Fruit fly (Drosophila melanogaster) whole organism, pupa: ENCODE results near the gene CCHa2.

Experiments used
- CG10348 ChIP-seq: fragments of 200-800 bp; sonication (Bioruptor generic); IDR thresholded peaks from 2 replicates; pipeline ENCODE4 v1.3.6; 2022; ENCODE audit warnings: missing biosample characterization, missing genetic modification characterization
- CG12605 ChIP-seq: fragments of 200-800 bp; sonication (Bioruptor generic); IDR thresholded peaks from 2 replicates; pipeline ENCODE4 v1.3.6; 2022; ENCODE audit warnings: missing biosample characterization, missing genetic modification characterization
- CG13204 ChIP-seq: fragments of 200-800 bp; sonication (Bioruptor generic); optimal IDR thresholded peaks from 2 replicates; lab custom pipeline; 2018; ENCODE audit warnings: missing biosample characterization, mild to moderate bottlenecking, missing genetic modification characterization, moderate library complexity
- CG14655 ChIP-seq: fragments of 200-800 bp; sonication (Bioruptor generic); optimal IDR thresholded peaks from 3 replicates; lab custom pipeline; 2017; ENCODE audit warnings: mild to moderate bottlenecking, missing biosample characterization, missing genetic modification reagents, missing genetic modification characterization
- CG15710 ChIP-seq: fragments of 200-800 bp; sonication (Bioruptor generic); optimal IDR thresholded peaks from 2 replicates; lab custom pipeline; 2018; ENCODE audit warnings: missing biosample characterization, mild to moderate bottlenecking, missing genetic modification characterization, moderate library complexity
- CG17806 ChIP-seq: fragments of 200-800 bp; sonication (Bioruptor generic); optimal IDR thresholded peaks from 2 replicates; lab custom pipeline; 2018; ENCODE audit warnings: missing biosample characterization, mild to moderate bottlenecking, missing genetic modification characterization, moderate library complexity
- CG32121 ChIP-seq: fragments of 200-800 bp; sonication (Bioruptor generic); IDR thresholded peaks from 2 replicates; pipeline ENCODE4 v1.3.6; 2022; ENCODE audit warnings: missing biosample characterization, missing genetic modification characterization
- CG34367 ChIP-seq: fragments of 200-800 bp; sonication (Bioruptor generic); optimal IDR thresholded peaks from 2 replicates; lab custom pipeline; 2018; ENCODE audit warnings: missing biosample characterization, mild to moderate bottlenecking, missing genetic modification characterization
- CG4496 ChIP-seq: fragments of 200-800 bp; sonication (Bioruptor generic); IDR thresholded peaks from 3 replicates; pipeline ENCODE4 v1.3.6; 2022; ENCODE audit warnings: missing biosample characterization, missing genetic modification characterization
- CG8159 ChIP-seq: fragments of 200-800 bp; sonication (Bioruptor generic); optimal IDR thresholded peaks from 3 replicates; lab custom pipeline; 2018; ENCODE audit warnings: missing biosample characterization, mild to moderate bottlenecking, missing genetic modification characterization, moderate library complexity
- CG8301 ChIP-seq: fragments of 200-800 bp; sonication (Bioruptor generic); optimal IDR thresholded peaks from 2 replicates; lab custom pipeline; 2018; ENCODE audit warnings: missing biosample characterization, mild to moderate bottlenecking, missing genetic modification characterization
- CG9948 ChIP-seq: fragments of 200-800 bp; sonication (Bioruptor generic); optimal IDR thresholded peaks from 2 replicates; lab custom pipeline; 2018; ENCODE audit warnings: missing biosample characterization, mild to moderate bottlenecking, missing genetic modification characterization, moderate library complexity
- D1 ChIP-seq: fragments of 200-800 bp; sonication (Bioruptor generic); optimal IDR thresholded peaks from 2 replicates; lab custom pipeline; 2018; ENCODE audit warnings: missing biosample characterization, mild to moderate bottlenecking, missing genetic modification characterization, moderate library complexity
- EcR ChIP-seq: fragments of 200-800 bp; sonication (Bioruptor generic); optimal IDR thresholded peaks from 3 replicates; lab custom pipeline; 2019; ENCODE audit warnings: missing biosample characterization, missing genetic modification characterization, mild to moderate bottlenecking, moderate library complexity, missing genetic modification reagents
- Ets98B ChIP-seq: fragments of 200-800 bp; sonication (Bioruptor generic); IDR thresholded peaks from 2 replicates; pipeline ENCODE4 v1.3.6; 2022; ENCODE audit warnings: missing biosample characterization, missing genetic modification characterization
- Pif1A ChIP-seq: fragments of 200-800 bp; sonication (Bioruptor generic); optimal IDR thresholded peaks from 3 replicates; lab custom pipeline; 2016; ENCODE audit warnings: missing biosample characterization, missing genetic modification characterization
- Pif1B ChIP-seq: fragments of 200-800 bp; sonication (Bioruptor generic); optimal IDR thresholded peaks from 3 replicates; lab custom pipeline; 2016; ENCODE audit warnings: missing biosample characterization, missing genetic modification characterization
- Snoo ChIP-seq: fragments of 200-800 bp; sonication (Bioruptor generic); optimal IDR thresholded peaks from 3 replicates; lab custom pipeline; 2017; ENCODE audit warnings: missing biosample characterization, mild to moderate bottlenecking, missing genetic modification characterization, inconsistent platforms
- fd96Ca ChIP-seq: fragments of 200-800 bp; sonication (Bioruptor generic); IDR thresholded peaks from 3 replicates; pipeline ENCODE4 v1.3.6; 2022; ENCODE audit warnings: missing biosample characterization, missing genetic modification characterization
- gl ChIP-seq: fragments of 200-800 bp; sonication (Bioruptor generic); optimal IDR thresholded peaks from 2 replicates; lab custom pipeline; 2018; ENCODE audit warnings: missing biosample characterization, mild to moderate bottlenecking, missing genetic modification characterization
- rn ChIP-seq: fragments of 200-800 bp; sonication (Bioruptor generic); IDR thresholded peaks from 2 replicates; pipeline ENCODE4 v1.3.6; 2022; ENCODE audit warnings: missing biosample characterization, missing genetic modification characterization

CCHa2 gene

DNA sequence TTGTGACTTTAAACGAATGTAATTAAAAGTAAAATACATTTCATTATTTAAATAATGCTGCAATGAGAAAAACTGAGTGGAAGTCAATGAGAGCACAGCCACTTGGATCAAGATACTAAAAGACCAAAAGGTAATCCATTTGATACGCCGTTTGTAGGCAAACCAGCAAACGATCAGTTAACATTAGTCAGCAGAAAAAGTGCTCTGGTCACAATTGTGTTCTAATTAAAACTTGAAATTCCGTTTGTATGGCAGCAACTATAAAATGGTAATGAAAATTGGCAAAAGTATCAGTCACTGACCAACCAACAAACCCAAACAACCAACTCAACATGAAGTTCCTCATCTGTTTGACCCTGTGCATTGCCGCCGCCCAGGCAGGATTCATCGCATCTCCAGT is 2.5 kb upstream of the CCHa2 start, which contains the start of gene CG14377:
Gene CG14377 (plus strand): TSS at position 301 of the 400 bp plus-strand sequence.
- TF ChIP-seq fd96Ca (GFP tag; lab: Robert Waterston, UW) (no peak), CG15710 (tag; lab: Kevin White, UChicago) (no peak), CG8301 (tag; lab: Kevin White, UChicago) (no peak), CG12605 (GFP tag; lab: Robert Waterston, UW) (no peak)

dm6 chr3R:13397040-13397439 is 2.0 kb upstream of the CCHa2 start, which contains the start of gene CG14374:
Gene CG14374 (minus strand): TSS chr3R:13397140.
- no peak for TF ChIP-seq CG13204 (GFP tag; lab: Kevin White, UChicago)
- no peak for TF ChIP-seq gl (tag; lab: Kevin White, UChicago)
- TF ChIP-seq CG4496 (GFP tag; lab: Robert Waterston, UW), result no peak
- no peak for TF ChIP-seq Ets98B (GFP tag; lab: Robert Waterston, UW)
- TF ChIP-seq fd96Ca (GFP tag; lab: Robert Waterston, UW), result no peak
- no peak for TF ChIP-seq rn (GFP tag; lab: Robert Waterston, UW)
- TF ChIP-seq CG10348 (GFP tag; lab: Robert Waterston, UW), result no peak
- TF ChIP-seq CG8159 (tag; lab: Kevin White, UChicago), result no peak
- no peak for TF ChIP-seq CG34367
- no peak for TF ChIP-seq Pif1B
- TF ChIP-seq EcR, result no peak
- no peak for TF ChIP-seq CG8301 (tag; lab: Kevin White, UChicago)
- no peak for TF ChIP-seq CG9948

- TF ChIP-seq CG8301 (tag; lab: Kevin White, UChicago) (no peak), Pif1A (no peak), rn (GFP tag; lab: Robert Waterston, UW) (no peak), EcR (no peak), CG8159 (tag; lab: Kevin White, UChicago) (no peak), CG13204 (GFP tag; lab: Kevin White, UChicago) (no peak)
These were observed 2.0 kb downstream of the CCHa2 start for dm6 chr3R:13393009-13393408.

DNA sequence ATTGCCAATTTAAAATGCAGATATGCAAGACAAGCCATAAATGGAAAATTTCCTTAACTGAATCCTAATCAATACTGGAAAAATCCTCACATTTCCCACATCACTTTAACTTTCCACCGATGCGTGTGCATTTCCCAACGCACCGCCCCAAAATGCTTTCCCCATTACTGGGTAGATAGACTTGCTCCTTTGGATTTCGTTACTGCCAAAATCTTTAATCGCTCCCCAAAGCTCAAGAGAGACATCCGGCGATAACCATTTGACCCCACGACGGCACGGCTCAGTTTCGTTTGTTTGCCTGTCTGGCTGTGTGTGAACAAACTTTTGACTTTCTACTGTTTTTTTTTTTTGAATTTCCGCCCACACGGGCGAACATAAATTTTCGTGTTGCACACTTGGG is 4.5 kb downstream of the CCHa2 start:
- TF ChIP-seq CG8159 (tag; lab: Kevin White, UChicago) (no peak), Pif1A (no peak), CG10348 (GFP tag; lab: Robert Waterston, UW) (no peak)

- TF ChIP-seq rn (GFP tag; lab: Robert Waterston, UW), result no peak
- TF ChIP-seq CG8301 (tag; lab: Kevin White, UChicago), result no peak
- no peak for TF ChIP-seq CG14655 (GFP tag; lab: Kevin White, UChicago)
- TF ChIP-seq CG8159 (tag; lab: Kevin White, UChicago), result no peak
- TF ChIP-seq D1 (tag; lab: Kevin White, UChicago), result no peak
- TF ChIP-seq Snoo (tag; lab: Kevin White, UChicago), result no peak
- no peak for TF ChIP-seq CG12605 (GFP tag; lab: Robert Waterston, UW)
- no peak for TF ChIP-seq CG15710 (tag; lab: Kevin White, UChicago)
- no peak for TF ChIP-seq CG10348 (GFP tag; lab: Robert Waterston, UW)
- TF ChIP-seq Pif1B, result no peak
- no peak for TF ChIP-seq CG13204 (GFP tag; lab: Kevin White, UChicago)
- no peak for TF ChIP-seq CG32121 (GFP tag; lab: Robert Waterston, UW)
- no peak for TF ChIP-seq Pif1A
These were observed 6.7 kb downstream of the CCHa2 start, which contains the start of gene CG9799 for dm6 chr3R:13388160-13388870. Gene CG9799 (minus strand): TSS chr3R:13388709.

DNA sequence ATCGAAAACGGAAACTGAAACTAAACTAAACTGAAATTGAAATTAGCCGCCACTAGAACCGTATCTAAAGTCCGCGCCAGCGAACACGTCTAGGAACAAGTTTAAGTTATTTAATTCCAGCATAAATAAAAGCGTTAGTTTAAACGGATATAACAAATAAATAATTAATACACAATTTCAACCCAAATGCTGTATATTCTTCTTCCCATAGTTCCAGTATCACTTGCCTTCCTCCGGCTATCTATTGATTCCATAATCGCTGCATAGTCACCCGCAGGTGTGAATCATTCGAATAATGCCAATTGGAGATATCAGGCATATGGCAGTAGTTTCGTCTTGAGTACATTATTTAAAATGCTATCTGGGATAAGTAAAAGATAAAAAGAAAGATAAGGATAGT is 9.9 kb downstream of the CCHa2 start:
- TF ChIP-seq Ets98B (GFP tag; lab: Robert Waterston, UW) (no peak), fd96Ca (GFP tag; lab: Robert Waterston, UW) (no peak), rn (GFP tag; lab: Robert Waterston, UW) (no peak), CG32121 (GFP tag; lab: Robert Waterston, UW) (no peak), CG17806 (no peak), gl (tag; lab: Kevin White, UChicago) (no peak), Snoo (tag; lab: Kevin White, UChicago) (no peak), D1 (tag; lab: Kevin White, UChicago) (no peak), CG14655 (GFP tag; lab: Kevin White, UChicago) (no peak), CG9948 (no peak), CG15710 (tag; lab: Kevin White, UChicago) (no peak), CG4496 (GFP tag; lab: Robert Waterston, UW) (no peak), CG12605 (GFP tag; lab: Robert Waterston, UW) (no peak), CG10348 (GFP tag; lab: Robert Waterston, UW) (no peak), EcR (no peak)

- TF ChIP-seq EcR (peak; percentile 6), gl (tag; lab: Kevin White, UChicago) (peak; percentile 1), CG8301 (tag; lab: Kevin White, UChicago) (no peak), rn (GFP tag; lab: Robert Waterston, UW) (no peak), CG14655 (GFP tag; lab: Kevin White, UChicago) (no peak), D1 (tag; lab: Kevin White, UChicago) (no peak), CG4496 (GFP tag; lab: Robert Waterston, UW) (0 out of 3 replicates have a peak, but pooled peaks have one; percentile 27), CG15710 (tag; lab: Kevin White, UChicago) (peak; percentile 8)
- TF ChIP-seq, all 21 proteins: peak for 4
These were observed 12.3 kb downstream of the CCHa2 start for dm6 chr3R:13382656-13383142.
